Worm (Caenorhabditis elegans): ENCODE results near the gene ZK742.6.

- TF ChIP-seq fos-1 (tag; optimal IDR thresholded peaks at IDR 0.05) (no peak), ztf-4 (tag; optimal IDR thresholded peaks at IDR 0.05) (no peak), skn-1 (tag; optimal IDR thresholded peaks at IDR 0.05) (no peak)
Observed at ce11 chrV:7774143-7774595, 40.6 kb downstream of the ZK742.6 start, which contains the start of gene grl-10.
